Worm (Caenorhabditis elegans): ENCODE data around the gene B0222.1.

B0222.1 gene

ce11 chrV:9160224-9160886, 26.3 kb downstream of the B0222.1 start, which contains the start of gene col-144:
TSS of gene col-144 (minus strand) at chrV:9160642.
- no peak for TF ChIP-seq tab-1 (GFP tag; IDR thresholded peaks at IDR 0.05)
- no peak for TF ChIP-seq ref-1 (GFP tag; conservative IDR thresholded peaks at IDR 0.05)
- TF ChIP-seq T22C8.4 (GFP tag; IDR thresholded peaks at IDR 0.05) = no peak
- no peak for TF ChIP-seq med-1 (GFP tag; optimal IDR thresholded peaks at IDR 0.05; ENCODE audit: insufficient read depth)
- TF ChIP-seq ztf-29 (GFP tag; IDR thresholded peaks at IDR 0.05) = no peak
- TF ChIP-seq cog-1 (tag; optimal IDR thresholded peaks at IDR 0.05) = no peak
- TF ChIP-seq ztf-23 (GFP tag; IDR thresholded peaks at IDR 0.05) = no peak
- no peak for TF ChIP-seq klf-2 (GFP tag; conservative IDR thresholded peaks at IDR 0.05)
- no peak for TF ChIP-seq flt-1 (GFP tag; IDR thresholded peaks at IDR 0.05)

DNA sequence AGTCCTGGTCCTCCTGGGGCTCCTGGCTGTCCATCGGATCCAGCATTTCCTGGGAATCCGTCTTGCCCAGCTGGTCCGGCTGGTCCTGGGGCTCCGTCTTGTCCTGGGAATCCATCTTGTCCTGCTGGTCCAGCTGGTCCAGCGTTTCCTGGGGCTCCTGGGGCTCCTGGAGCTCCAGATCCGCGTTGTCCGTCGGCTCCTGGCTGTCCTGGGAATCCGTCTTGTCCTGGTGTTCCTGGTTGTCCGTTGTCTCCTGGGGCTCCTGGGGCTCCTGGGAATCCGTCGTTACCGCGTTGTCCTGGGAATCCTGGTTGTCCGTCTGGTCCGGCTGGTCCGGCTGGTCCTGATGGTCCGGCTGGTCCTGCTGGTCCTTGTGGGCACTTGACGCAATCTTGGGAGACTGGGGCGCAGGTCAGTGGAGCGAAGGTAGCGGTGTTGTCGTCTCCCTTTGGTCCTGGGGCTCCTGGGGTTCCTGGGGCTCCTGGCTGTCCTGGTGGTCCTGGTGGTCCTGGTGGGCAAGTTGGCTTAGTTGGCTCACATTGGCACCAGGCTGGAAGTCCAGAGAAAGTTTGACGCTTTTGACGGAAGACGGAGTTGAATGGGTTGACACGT, 28.2 kb downstream of the B0222.1 start:
- TF ChIP-seq cog-1 (tag; optimal IDR thresholded peaks at IDR 0.05) (no peak), ref-1 (GFP tag; conservative IDR thresholded peaks at IDR 0.05) (no peak), tab-1 (GFP tag; IDR thresholded peaks at IDR 0.05) (no peak), ztf-29 (GFP tag; IDR thresholded peaks at IDR 0.05) (no peak), flt-1 (GFP tag; IDR thresholded peaks at IDR 0.05) (no peak), med-1 (GFP tag; optimal IDR thresholded peaks at IDR 0.05; ENCODE audit: insufficient read depth) (no peak)

ce11 chrV:9162955-9163468, 29.0 kb downstream of the B0222.1 start, which contains the start of gene col-145:
TSS of gene col-145 (minus strand) at chrV:9163005.
- TF ChIP-seq tab-1 (GFP tag; IDR thresholded peaks at IDR 0.05) = no peak
- no peak for TF ChIP-seq ztf-23 (GFP tag; IDR thresholded peaks at IDR 0.05)
- no peak for TF ChIP-seq T22C8.4 (GFP tag; IDR thresholded peaks at IDR 0.05)

DNA sequence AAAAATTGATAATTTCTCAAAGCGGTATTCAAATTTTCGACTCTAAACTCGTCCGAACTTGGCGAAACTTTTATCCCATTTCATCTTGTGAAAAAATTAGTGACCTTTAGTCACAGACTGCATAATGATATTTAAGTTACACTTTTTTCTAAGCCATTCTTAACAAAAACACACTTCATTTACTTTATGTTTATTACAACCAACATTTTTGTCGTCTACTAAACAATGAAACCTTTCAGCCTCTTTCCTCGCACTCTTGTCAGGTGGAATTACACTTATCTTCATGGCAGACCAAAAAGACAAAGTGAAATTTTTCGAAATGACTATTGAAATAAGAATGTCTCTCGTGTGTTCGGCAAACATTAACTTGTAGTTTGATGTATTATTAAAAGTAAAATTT, 29.8 kb downstream of the B0222.1 start:
- no peak for TF ChIP-seq flt-1 (GFP tag; IDR thresholded peaks at IDR 0.05)
- TF ChIP-seq klf-2 (GFP tag; conservative IDR thresholded peaks at IDR 0.05) = no peak
- no peak for TF ChIP-seq ref-1 (GFP tag; conservative IDR thresholded peaks at IDR 0.05)
- no peak for TF ChIP-seq med-1 (GFP tag; optimal IDR thresholded peaks at IDR 0.05; ENCODE audit: insufficient read depth)
- no peak for TF ChIP-seq cog-1 (tag; optimal IDR thresholded peaks at IDR 0.05)
- TF ChIP-seq tab-1 (GFP tag; IDR thresholded peaks at IDR 0.05) = no peak
- no peak for TF ChIP-seq ztf-23 (GFP tag; IDR thresholded peaks at IDR 0.05)

- TF ChIP-seq ztf-23 (GFP tag; IDR thresholded peaks at IDR 0.05) (no peak), klf-2 (GFP tag; conservative IDR thresholded peaks at IDR 0.05) (no peak), flt-1 (GFP tag; IDR thresholded peaks at IDR 0.05) (no peak)
Observed at ce11 chrV:9165073-9165699, 31.1 kb downstream of the B0222.1 start, which contains the start of gene col-10. TSS of gene col-10 (minus strand) at chrV:9165307.

DNA sequence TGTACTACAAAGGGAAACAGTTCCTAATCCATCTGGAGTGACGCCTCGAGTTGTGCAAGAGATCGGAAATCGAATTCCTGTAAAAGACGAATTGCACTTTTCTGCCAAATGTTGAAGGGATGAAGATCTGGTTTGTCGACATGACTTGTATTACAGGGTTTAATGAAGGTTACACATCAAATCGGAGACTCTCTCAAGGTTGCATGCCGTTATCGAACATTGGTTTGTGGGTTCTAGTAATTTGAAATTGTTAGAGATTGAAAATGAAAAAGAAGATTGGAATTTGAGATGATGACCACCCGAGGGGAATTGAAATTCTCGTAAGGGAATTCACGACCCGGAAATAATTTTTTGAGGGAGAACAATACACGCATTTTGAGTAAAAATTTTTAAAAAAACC, 32.3 kb downstream of the B0222.1 start:
- TF ChIP-seq ztf-23 (GFP tag; IDR thresholded peaks at IDR 0.05) (no peak), T22C8.4 (GFP tag; IDR thresholded peaks at IDR 0.05) (no peak), klf-2 (GFP tag; conservative IDR thresholded peaks at IDR 0.05) (no peak), flt-1 (GFP tag; IDR thresholded peaks at IDR 0.05) (no peak), med-1 (GFP tag; optimal IDR thresholded peaks at IDR 0.05; ENCODE audit: insufficient read depth) (no peak), tab-1 (GFP tag; IDR thresholded peaks at IDR 0.05) (no peak), ztf-29 (GFP tag; IDR thresholded peaks at IDR 0.05) (no peak), cog-1 (tag; optimal IDR thresholded peaks at IDR 0.05) (no peak), ref-1 (GFP tag; conservative IDR thresholded peaks at IDR 0.05) (no peak)

- TF ChIP-seq ref-1 (GFP tag; conservative IDR thresholded peaks at IDR 0.05) = no peak
- TF ChIP-seq med-1 (GFP tag; optimal IDR thresholded peaks at IDR 0.05; ENCODE audit: insufficient read depth) = no peak
Observed at ce11 chrV:9168089-9168488, 34.0 kb downstream of the B0222.1 start, which contains the start of gene B0222.11. TSS of gene B0222.11 (minus strand) at chrV:9168189.

- TF ChIP-seq flt-1 (GFP tag; IDR thresholded peaks at IDR 0.05) (no peak), tab-1 (GFP tag; IDR thresholded peaks at IDR 0.05) (no peak), med-1 (GFP tag; optimal IDR thresholded peaks at IDR 0.05; ENCODE audit: insufficient read depth) (no peak), T22C8.4 (GFP tag; IDR thresholded peaks at IDR 0.05) (no peak), ztf-23 (GFP tag; IDR thresholded peaks at IDR 0.05) (no peak), cog-1 (tag; optimal IDR thresholded peaks at IDR 0.05) (no peak), ztf-29 (GFP tag; IDR thresholded peaks at IDR 0.05) (no peak), klf-2 (GFP tag; conservative IDR thresholded peaks at IDR 0.05) (no peak)
Observed at ce11 chrV:9172989-9173388, 38.9 kb downstream of the B0222.1 start, which contains the start of gene gad-3. TSS of gene gad-3 (minus strand) at chrV:9173005.

- TF ChIP-seq ztf-29 (GFP tag; IDR thresholded peaks at IDR 0.05) (no peak), flt-1 (GFP tag; IDR thresholded peaks at IDR 0.05) (no peak), klf-2 (GFP tag; conservative IDR thresholded peaks at IDR 0.05) (no peak), med-1 (GFP tag; optimal IDR thresholded peaks at IDR 0.05; ENCODE audit: insufficient read depth) (no peak), ztf-23 (GFP tag; IDR thresholded peaks at IDR 0.05) (no peak), T22C8.4 (GFP tag; IDR thresholded peaks at IDR 0.05) (no peak), tab-1 (GFP tag; IDR thresholded peaks at IDR 0.05) (no peak), cog-1 (tag; optimal IDR thresholded peaks at IDR 0.05) (no peak), ref-1 (GFP tag; conservative IDR thresholded peaks at IDR 0.05) (no peak)
Observed at ce11 chrV:9173789-9174188, 39.7 kb downstream of the B0222.1 start, which contains the start of gene pqn-16. TSS of gene pqn-16 (plus strand) at chrV:9174089.

All from whole organism, midembryonic.